Worm (Caenorhabditis elegans): ENCODE results near the gene C18D4.12.

Gene C18D4.12

ce11 chrV:17512763-17513162, 17.6 kb downstream of the C18D4.12 start:
- TF ChIP-seq nhr-237 (tag; optimal IDR thresholded peaks at IDR 0.05): no peak
- no peak for TF ChIP-seq nhr-77 (tag; optimal IDR thresholded peaks at IDR 0.05)
- TF ChIP-seq skn-1 (tag; optimal IDR thresholded peaks at IDR 0.05): no peak
- no peak for TF ChIP-seq nhr-12 (tag; optimal IDR thresholded peaks at IDR 0.05)
- no peak for TF ChIP-seq snpc-4 (tag; optimal IDR thresholded peaks at IDR 0.05)
- TF ChIP-seq ztf-4 (tag; optimal IDR thresholded peaks at IDR 0.05): no peak
- TF ChIP-seq nhr-23 (tag; optimal IDR thresholded peaks at IDR 0.05): no peak
- no peak for TF ChIP-seq ceh-28 (tag; optimal IDR thresholded peaks at IDR 0.05)
- TF ChIP-seq nhr-28 (tag; optimal IDR thresholded peaks at IDR 0.05): no peak
- TF ChIP-seq ama-1 (optimal IDR thresholded peaks at IDR 0.05): no peak
- TF ChIP-seq nhr-11 (tag; optimal IDR thresholded peaks at IDR 0.05): no peak
- no peak for TF ChIP-seq nhr-43 (tag; optimal IDR thresholded peaks at IDR 0.05; ENCODE audit: poor library complexity, severe bottlenecking)
- TF ChIP-seq nhr-67 (tag; optimal IDR thresholded peaks at IDR 0.05): no peak
- no peak for TF ChIP-seq egl-5 (tag; optimal IDR thresholded peaks at IDR 0.05)
- no peak for TF ChIP-seq nhr-76 (tag; optimal IDR thresholded peaks at IDR 0.05)

- TF ChIP-seq nhr-23 (tag; optimal IDR thresholded peaks at IDR 0.05) (no peak), ceh-9 (tag; optimal IDR thresholded peaks at IDR 0.05) (no peak), mdl-1 (tag; optimal IDR thresholded peaks at IDR 0.05) (no peak), ceh-16 (tag; optimal IDR thresholded peaks at IDR 0.05) (no peak), skn-1 (tag; optimal IDR thresholded peaks at IDR 0.05) (no peak), elt-1 (tag; optimal IDR thresholded peaks at IDR 0.05) (no peak), mml-1 (tag; optimal IDR thresholded peaks at IDR 0.05) (no peak), fos-1 (tag; optimal IDR thresholded peaks at IDR 0.05) (no peak), ceh-28 (tag; optimal IDR thresholded peaks at IDR 0.05) (no peak), snpc-4 (tag; optimal IDR thresholded peaks at IDR 0.05) (no peak), unc-39 (tag; optimal IDR thresholded peaks at IDR 0.05) (no peak), ama-1 (optimal IDR thresholded peaks at IDR 0.05) (no peak), elt-3 (tag; optimal IDR thresholded peaks at IDR 0.05) (no peak), nhr-77 (tag; optimal IDR thresholded peaks at IDR 0.05) (no peak), ztf-4 (tag; optimal IDR thresholded peaks at IDR 0.05) (no peak)
These were observed 21.9 kb downstream of the C18D4.12 start, which contains the start of gene srw-32 for ce11 chrV:17508493-17508892. Gene srw-32, plus strand, starts transcription at chrV:17508793.

ce11 chrV:17506289-17506688, 24.1 kb downstream of the C18D4.12 start, which contains the start of gene srw-31:
Gene srw-31, plus strand, starts transcription at chrV:17506589.
- TF ChIP-seq nhr-237 (tag; optimal IDR thresholded peaks at IDR 0.05) (no peak), nhr-76 (tag; optimal IDR thresholded peaks at IDR 0.05) (no peak), aly-2 (tag; optimal IDR thresholded peaks at IDR 0.05) (no peak), lin-15B (tag; optimal IDR thresholded peaks at IDR 0.05) (no peak), ceh-28 (tag; optimal IDR thresholded peaks at IDR 0.05) (no peak), elt-2 (tag; optimal IDR thresholded peaks at IDR 0.05) (no peak), nhr-11 (tag; optimal IDR thresholded peaks at IDR 0.05) (no peak), skn-1 (tag; optimal IDR thresholded peaks at IDR 0.05) (no peak), mdl-1 (tag; optimal IDR thresholded peaks at IDR 0.05) (no peak), R02D3.7 (tag; optimal IDR thresholded peaks at IDR 0.05) (no peak), elt-3 (tag; optimal IDR thresholded peaks at IDR 0.05) (no peak), jun-1 (tag; optimal IDR thresholded peaks at IDR 0.05) (no peak), daf-12 (tag; optimal IDR thresholded peaks at IDR 0.05) (no peak), nhr-43 (tag; optimal IDR thresholded peaks at IDR 0.05; ENCODE audit: poor library complexity, severe bottlenecking) (no peak), ceh-16 (tag; optimal IDR thresholded peaks at IDR 0.05) (no peak), pqm-1 (tag; optimal IDR thresholded peaks at IDR 0.05) (no peak), fkh-2 (tag; optimal IDR thresholded peaks at IDR 0.05) (no peak), pha-4 (tag; optimal IDR thresholded peaks at IDR 0.05) (no peak), ZK546.5 (tag; optimal IDR thresholded peaks at IDR 0.05) (no peak)

- TF ChIP-seq snpc-4 (tag; optimal IDR thresholded peaks at IDR 0.05): no peak
- TF ChIP-seq pha-4 (tag; optimal IDR thresholded peaks at IDR 0.05): no peak
- no peak for TF ChIP-seq jun-1 (tag; optimal IDR thresholded peaks at IDR 0.05)
- TF ChIP-seq skn-1 (tag; optimal IDR thresholded peaks at IDR 0.05): no peak
- TF ChIP-seq ceh-82 (tag; optimal IDR thresholded peaks at IDR 0.05): no peak
- TF ChIP-seq zag-1 (tag; optimal IDR thresholded peaks at IDR 0.05): no peak
- TF ChIP-seq tbx-2 (tag; optimal IDR thresholded peaks at IDR 0.05): no peak
- TF ChIP-seq fos-1 (tag; optimal IDR thresholded peaks at IDR 0.05): no peak
- no peak for TF ChIP-seq lin-15B (tag; optimal IDR thresholded peaks at IDR 0.05)
- TF ChIP-seq eor-1 (tag; optimal IDR thresholded peaks at IDR 0.05): no peak
- TF ChIP-seq ZK546.5 (tag; optimal IDR thresholded peaks at IDR 0.05): no peak
These were observed 30.3 kb downstream of the C18D4.12 start for ce11 chrV:17500055-17500454.
